Worm (Caenorhabditis elegans): Measurements from ENCODE around the gene rps-11.

ce11 chrIV:11620909-11621308 is 18.5 kb downstream of the rps-11 start, which contains the start of gene dsl-5:
- TF ChIP-seq ztf-29 (GFP tag; IDR thresholded peaks at IDR 0.05): no peak
- TF ChIP-seq ref-1 (GFP tag; conservative IDR thresholded peaks at IDR 0.05): no peak
- TF ChIP-seq ztf-23 (GFP tag; IDR thresholded peaks at IDR 0.05): no peak
- no peak for TF ChIP-seq flt-1 (GFP tag; IDR thresholded peaks at IDR 0.05)
- TF ChIP-seq cog-1 (tag; optimal IDR thresholded peaks at IDR 0.05): no peak

Measured in whole organism, midembryonic.